Worm (Caenorhabditis elegans): ENCODE results near the gene R03D7.2.

The R03D7.2 gene

ce11 chrII:10930678-10931650, 4.0 kb downstream of the R03D7.2 start:
- TF ChIP-seq lsy-2 (tag; optimal IDR thresholded peaks at IDR 0.05) (no peak), lir-3 (tag; optimal IDR thresholded peaks at IDR 0.05; ENCODE audit: poor library complexity) (no peak)

- TF ChIP-seq ztf-11 (tag; optimal IDR thresholded peaks at IDR 0.05), result peak in 1 of 2 experiments; percentile 61
- peak; percentile 17 for TF ChIP-seq lir-3 (tag; optimal IDR thresholded peaks at IDR 0.05; ENCODE audit: poor library complexity)
- no peak for TF ChIP-seq mef-2 (tag; optimal IDR thresholded peaks at IDR 0.05)
- no peak for TF ChIP-seq ztf-4 (tag; optimal IDR thresholded peaks at IDR 0.05)
- TF ChIP-seq dsc-1 (tag; optimal IDR thresholded peaks at IDR 0.05), result no peak
- TF ChIP-seq rnt-1 (tag; optimal IDR thresholded peaks at IDR 0.05), result peak; percentile 37
- TF ChIP-seq irx-1 (tag; optimal IDR thresholded peaks at IDR 0.05), result peak; percentile 21
- TF ChIP-seq hlh-4 (tag; optimal IDR thresholded peaks at IDR 0.05), result no peak
- TF ChIP-seq nhr-71 (tag; optimal IDR thresholded peaks at IDR 0.05), result peak; percentile 44
- peak; percentile 31 for TF ChIP-seq blmp-1 (tag; optimal IDR thresholded peaks at IDR 0.05)
- TF ChIP-seq lsy-2 (tag; optimal IDR thresholded peaks at IDR 0.05), result peak in 1 of 2 experiments; percentile 24
- TF ChIP-seq vab-15 (tag; optimal IDR thresholded peaks at IDR 0.05), result no peak
- TF ChIP-seq fkh-4 (tag; optimal IDR thresholded peaks at IDR 0.05; ENCODE audit: borderline replicate concordance), result no peak
- no peak for TF ChIP-seq ets-5 (GFP tag; IDR thresholded peaks at IDR 0.05)
- peak; percentile 31 for TF ChIP-seq nhr-20 (tag; optimal IDR thresholded peaks at IDR 0.05)
- peak; percentile 71 for TF ChIP-seq egl-13 (tag; optimal IDR thresholded peaks at IDR 0.05)
- TF ChIP-seq elt-3 (tag; optimal IDR thresholded peaks at IDR 0.05), result peak in 1 of 6 experiments; percentile 4
- peak; percentile 33; the same call in 1 of the 2 replicates for TF ChIP-seq nhr-19 (GFP tag; conservative IDR thresholded peaks at IDR 0.05)
- no peak for TF ChIP-seq ces-1 (GFP tag; optimal IDR thresholded peaks at IDR 0.05)
- peak; percentile 18 for TF ChIP-seq lin-14 (GFP tag; optimal IDR thresholded peaks at IDR 0.05)
- TF ChIP-seq fkh-8 (tag; optimal IDR thresholded peaks at IDR 0.05), result peak; percentile 9
- no peak for TF ChIP-seq C04F5.9 (tag; optimal IDR thresholded peaks at IDR 0.05)
- TF ChIP-seq nhr-11 (tag; optimal IDR thresholded peaks at IDR 0.05), result no peak
- TF ChIP-seq unc-30 (tag; optimal IDR thresholded peaks at IDR 0.05), result no peak
- no peak for TF ChIP-seq nhr-76 (tag; optimal IDR thresholded peaks at IDR 0.05)
- no peak for TF ChIP-seq ama-1 (optimal IDR thresholded peaks at IDR 0.05)
- no peak for TF ChIP-seq mdl-1 (tag; optimal IDR thresholded peaks at IDR 0.05)
- TF ChIP-seq nhr-85 (tag), result peak; percentile 61
- TF ChIP-seq unc-62 (GFP tag; optimal IDR thresholded peaks at IDR 0.05), result no peak
- TF ChIP-seq sptf-1 (tag; optimal IDR thresholded peaks at IDR 0.05), result no peak
- TF ChIP-seq skn-1 (tag; optimal IDR thresholded peaks at IDR 0.05), result no peak
- TF ChIP-seq efl-1 (optimal IDR thresholded peaks at IDR 0.05), result peak; percentile 82 to 86
- peak; percentile 77 to 96 for TF ChIP-seq efl-1 (GFP tag; optimal IDR thresholded peaks at IDR 0.05 in 1 of 2)
- TF ChIP-seq dpl-1 (GFP tag; optimal IDR thresholded peaks at IDR 0.05), result peak; percentile 66 to 82 (median 69)
- peak; percentile 5 for TF ChIP-seq snu-23 (GFP tag; optimal IDR thresholded peaks at IDR 0.05)
- TF ChIP-seq nhr-47 (tag; optimal IDR thresholded peaks at IDR 0.05), result peak; percentile 60
- TF ChIP-seq aly-2 (tag; optimal IDR thresholded peaks at IDR 0.05), result no peak
- TF ChIP-seq unc-86 (tag; optimal IDR thresholded peaks at IDR 0.05), result no peak
- no peak for TF ChIP-seq ceh-63 (GFP tag; optimal IDR thresholded peaks at IDR 0.05)
- TF ChIP-seq lin-35 (GFP tag; optimal IDR thresholded peaks at IDR 0.05), result peak; percentile 71 to 72
- TF ChIP-seq mep-1 (tag; optimal IDR thresholded peaks at IDR 0.05), result no peak
- TF ChIP-seq isw-1 (GFP tag; IDR thresholded peaks at IDR 0.05), result no peak
- TF ChIP-seq elt-2 (tag; optimal IDR thresholded peaks at IDR 0.05), result peak; percentile 9
- no peak for TF ChIP-seq sox-4 (tag; optimal IDR thresholded peaks at IDR 0.05)
- TF ChIP-seq snpc-4 (tag; optimal IDR thresholded peaks at IDR 0.05), result no peak
- no peak for TF ChIP-seq zag-1 (tag; optimal IDR thresholded peaks at IDR 0.05)
Observed at ce11 chrII:10925804-10926570, 9.0 kb downstream of the R03D7.2 start, which contains the start of gene metr-1. Gene metr-1, plus strand, starts transcription at chrII:10926561.
